Fruit fly (Drosophila melanogaster) whole organism, embryonic: ENCODE data around the gene CG11550.

Experiments
- CG4328 ChIP-seq: fragments of 200-800 bp; sonication (Bioruptor generic); optimal IDR thresholded peaks from 3 replicates; lab custom pipeline; 2017; ENCODE audit warnings: missing biosample characterization, missing genetic modification reagents, missing genetic modification characterization
- gro ChIP-seq: fragments of 200-800 bp; sonication (Bioruptor generic); optimal IDR thresholded peaks from 2 replicates; lab custom pipeline; 2016; ENCODE audit warnings: missing biosample characterization, missing genetic modification characterization
- run ChIP-seq: fragments of 200-800 bp; sonication (Bioruptor generic); optimal IDR thresholded peaks from 3 replicates; lab custom pipeline; 2018; ENCODE audit warnings: missing biosample characterization, mild to moderate bottlenecking, missing genetic modification characterization
- schlank ChIP-seq: fragments of 200-800 bp; sonication (Bioruptor generic); optimal IDR thresholded peaks from 2 replicates; lab custom pipeline; 2018; ENCODE audit warnings: missing biosample characterization, mild to moderate bottlenecking, missing genetic modification characterization
- tx ChIP-seq: fragments of 200-800 bp; sonication (Bioruptor generic); optimal IDR thresholded peaks from 2 replicates; lab custom pipeline; 2016; ENCODE audit warnings: missing biosample characterization, missing genetic modification characterization

DNA sequence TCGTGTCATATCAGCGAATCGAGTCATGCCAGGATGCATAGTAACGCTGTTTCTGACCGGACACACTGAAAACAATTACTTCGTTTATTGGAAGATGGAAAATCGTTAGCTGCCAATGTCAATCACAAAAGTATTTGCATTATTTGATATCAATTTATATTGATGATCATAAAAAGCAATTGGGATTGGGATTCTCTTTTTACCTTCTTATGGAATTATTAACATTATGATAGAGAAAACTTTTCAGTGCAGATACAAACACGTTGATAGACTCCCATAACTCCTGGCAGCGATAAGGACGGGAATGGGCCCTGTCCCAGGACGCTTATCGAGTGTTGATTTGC lies 27.2 kb upstream of the CG11550 start:
- TF ChIP-seq run (no peak), CG4328 (no peak), tx (no peak), gro (no peak), schlank (no peak)
